Fruit fly (Drosophila melanogaster): ENCODE data around the gene CG10864.
A peak's percentile ranks its signal among the peaks of the same experiment; 100 is the strongest.

CG10864 gene

dm6 chr3R:18381014-18381512, 30.4 kb downstream of the CG10864 start, which contains the start of gene CG7675 (continued):
- peak; percentile 19; the same call in 1 of the 2 replicates for TF ChIP-seq amos (GFP tag; IDR thresholded peaks at IDR 0.05; ENCODE audit: partially characterized antibody)
- peak; percentile 56 for TF ChIP-seq pros (GFP tag; optimal IDR thresholded peaks at IDR 0.05)
- peak; percentile 20 for TF ChIP-seq ftz-f1 (GFP tag; optimal IDR thresholded peaks at IDR 0.05)
- TF ChIP-seq Ets65A (GFP tag) = peak; percentile 81
- no peak for TF ChIP-seq CG2129 (GFP tag; IDR thresholded peaks at IDR 0.05; ENCODE audit: partially characterized antibody)
- peak; percentile 82 for TF ChIP-seq CG12769 (tag; optimal IDR thresholded peaks at IDR 0.05)
- no peak for TF ChIP-seq row (GFP tag; IDR thresholded peaks at IDR 0.05)
- TF ChIP-seq CG14014 (GFP tag; IDR thresholded peaks at IDR 0.05) = no peak
- peak in 1 of 2 experiments; percentile 62 for TF ChIP-seq Hr78 (GFP tag; optimal IDR thresholded peaks at IDR 0.05)
- 0 out of 3 replicates have a peak, but pooled peaks have one; percentile 45 for TF ChIP-seq ci (GFP tag; IDR thresholded peaks at IDR 0.05)
- no peak for TF ChIP-seq pan (optimal IDR thresholded peaks at IDR 0.05)
- no peak for TF ChIP-seq pan (GFP tag; optimal IDR thresholded peaks at IDR 0.05 in 1 of 2, IDR thresholded peaks at IDR 0.05 in 1 of 2)
- peak; percentile 57 for TF ChIP-seq oc (tag; optimal IDR thresholded peaks at IDR 0.05)
- peak; percentile 95 for TF ChIP-seq nom (GFP tag; optimal IDR thresholded peaks at IDR 0.05)
- TF ChIP-seq CG13287 (GFP tag; IDR thresholded peaks at IDR 0.05; ENCODE audit: partially characterized antibody) = peak; percentile 24; the same call in 1 of the 2 replicates
- no peak for TF ChIP-seq Spps (tag; optimal IDR thresholded peaks at IDR 0.05)
- TF ChIP-seq rib (GFP tag; IDR thresholded peaks at IDR 0.05) = peak; percentile 42; the same call in 1 of the 2 replicates
- TF ChIP-seq Hr3 (GFP tag; optimal IDR thresholded peaks at IDR 0.05) = no peak
- peak; percentile 34 for TF ChIP-seq CG10543 (GFP tag; optimal IDR thresholded peaks at IDR 0.05)
- no peak for TF ChIP-seq CG17186 (GFP tag; optimal IDR thresholded peaks at IDR 0.05)
- peak; percentile 91 for TF ChIP-seq CTCF (GFP tag; optimal IDR thresholded peaks at IDR 0.05)
- peak; percentile 5 for TF ChIP-seq HHEX (GFP tag; optimal IDR thresholded peaks at IDR 0.05)
- TF ChIP-seq CG14050 (GFP tag; IDR thresholded peaks at IDR 0.05) = no peak
- peak in 1 of 3 experiments; percentile 2 for TF ChIP-seq Stat92E (GFP tag; optimal IDR thresholded peaks at IDR 0.05)
- peak in 1 of 2 experiments; percentile 59 for TF ChIP-seq Eip74EF (GFP tag; optimal IDR thresholded peaks at IDR 0.05)
- no peak for TF ChIP-seq CG6854 (GFP tag; optimal IDR thresholded peaks at IDR 0.05)
- TF ChIP-seq sens-2 (GFP tag; IDR thresholded peaks at IDR 0.05) = 0 out of 2 replicates have a peak, but pooled peaks have one; percentile 44
- TF ChIP-seq CG9215 (GFP tag; IDR thresholded peaks at IDR 0.05) = no peak
- 0 out of 2 replicates have a peak, but pooled peaks have one; percentile 17 for TF ChIP-seq Bgb (GFP tag; IDR thresholded peaks at IDR 0.05; ENCODE audit: partially characterized antibody)
- TF ChIP-seq Jarid2 (GFP tag; optimal IDR thresholded peaks at IDR 0.05) = peak; percentile 44

- TF ChIP-seq CG13894 (tag; optimal IDR thresholded peaks at IDR 0.05) = peak; percentile 36
- TF ChIP-seq Pdp1 (GFP tag; optimal IDR thresholded peaks at IDR 0.05) = peak in 1 of 2 experiments; percentile 90
- TF ChIP-seq Chrac-16 (GFP tag; optimal IDR thresholded peaks at IDR 0.05) = no peak
- peak; percentile 37 for TF ChIP-seq CG12769 (tag; optimal IDR thresholded peaks at IDR 0.05)
- no peak for TF ChIP-seq MESR4 (GFP tag; optimal IDR thresholded peaks at IDR 0.05)
- TF ChIP-seq CG15601 (tag; optimal IDR thresholded peaks at IDR 0.05) = peak; percentile 74
- TF ChIP-seq Blimp-1 (GFP tag; optimal IDR thresholded peaks at IDR 0.05) = peak; percentile 94
- peak; percentile 14 for TF ChIP-seq Deaf1 (tag; optimal IDR thresholded peaks at IDR 0.05)
- peak; percentile 34 for TF ChIP-seq Med (GFP tag)
- no peak for TF ChIP-seq lov (optimal IDR thresholded peaks at IDR 0.05)
- TF ChIP-seq lov (GFP tag; IDR thresholded peaks at IDR 0.05) = 0 out of 3 replicates have a peak, but pooled peaks have one; percentile 33
- TF ChIP-seq chinmo (GFP tag; IDR thresholded peaks at IDR 0.05; ENCODE audit: partially characterized antibody) = 0 out of 4 replicates have a peak, but pooled peaks have one; percentile 33
- no peak for TF ChIP-seq Dfd (GFP tag; optimal IDR thresholded peaks at IDR 0.05)
- peak; percentile 39; the same call in 1 of the 2 replicates for TF ChIP-seq vvl (GFP tag; IDR thresholded peaks at IDR 0.05)
- no peak for TF ChIP-seq tna (GFP tag; IDR thresholded peaks at IDR 0.05; ENCODE audit: partially characterized antibody)
- no peak for TF ChIP-seq CG4820 (GFP tag; optimal IDR thresholded peaks at IDR 0.05)
Measured at dm6 chr3R:18380251-18380812, 31.1 kb downstream of the CG10864 start.

All from whole organism, embryonic.